Worm (Caenorhabditis elegans): ENCODE measurements around the gene dnj-2.

DNA sequence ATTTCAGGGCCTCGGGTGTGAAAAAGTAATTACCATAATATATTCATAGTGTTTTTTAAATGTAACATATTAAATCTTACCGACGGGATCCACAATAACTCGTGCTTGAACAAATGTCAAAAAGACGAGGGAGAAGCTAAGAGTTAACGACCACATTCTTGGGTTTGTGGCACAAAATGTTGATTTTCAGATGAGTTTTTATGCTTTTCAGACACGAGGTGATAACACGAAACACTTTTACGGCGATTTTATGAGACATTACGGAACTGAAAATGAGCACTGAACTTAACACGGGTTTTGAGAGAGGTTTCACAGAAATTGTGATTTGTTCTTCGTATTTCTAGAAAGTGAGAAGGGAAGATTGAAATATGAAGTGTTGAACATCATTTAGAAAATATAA, 7.2 kb downstream of the dnj-2 start, which contains the start of gene B0035.13:
- TF ChIP-seq him-1 (tag; optimal IDR thresholded peaks at IDR 0.05) (no peak), W03F9.2 (tag; optimal IDR thresholded peaks at IDR 0.05) (no peak), dao-5 (tag; optimal IDR thresholded peaks at IDR 0.05) (no peak)

All from whole organism, L4/young adult.